Worm (Caenorhabditis elegans): Measurements from ENCODE around the gene T08A9.13.

The T08A9.13 gene

ce11 chrX:7343218-7343617 lies 21.0 kb upstream of the T08A9.13 start:
- TF ChIP-seq pag-3 (tag; optimal IDR thresholded peaks at IDR 0.05; ENCODE audit: borderline replicate concordance, insufficient read depth) (no peak), elt-2 (tag; optimal IDR thresholded peaks at IDR 0.05) (peak; percentile 21), nhr-12 (tag; optimal IDR thresholded peaks at IDR 0.05) (no peak)

ce11 chrX:7340915-7341559 lies 18.8 kb upstream of the T08A9.13 start, which contains the start of gene C07D8.6:
TSS of gene C07D8.6 (plus strand) at chrX:7341509.
- TF ChIP-seq nhr-71 (tag; optimal IDR thresholded peaks at IDR 0.05) (peak; percentile 49), nhr-47 (tag; optimal IDR thresholded peaks at IDR 0.05) (no peak), nhr-237 (tag; optimal IDR thresholded peaks at IDR 0.05) (no peak), swsn-7 (tag; optimal IDR thresholded peaks at IDR 0.05) (no peak), snu-23 (GFP tag; optimal IDR thresholded peaks at IDR 0.05) (peak; percentile 8), mab-9 (GFP tag; IDR thresholded peaks at IDR 0.05) (no peak), nhr-20 (tag; optimal IDR thresholded peaks at IDR 0.05) (peak; percentile 48), blmp-1 (tag; optimal IDR thresholded peaks at IDR 0.05) (peak; percentile 35), C16A3.4 (tag; optimal IDR thresholded peaks at IDR 0.05) (no peak), zip-4 (GFP tag; optimal IDR thresholded peaks at IDR 0.05) (no peak), lin-13 (GFP tag; optimal IDR thresholded peaks at IDR 0.05) (no peak), ceh-88 (GFP tag; IDR thresholded peaks at IDR 0.05) (no peak), snpc-4 (tag; optimal IDR thresholded peaks at IDR 0.05) (no peak), pax-3 (tag; optimal IDR thresholded peaks at IDR 0.05) (no peak), F16B12.6 (tag; optimal IDR thresholded peaks at IDR 0.05) (no peak), hlh-17 (GFP tag; optimal IDR thresholded peaks at IDR 0.05; ENCODE audit: borderline replicate concordance) (no peak), nhr-28 (tag; optimal IDR thresholded peaks at IDR 0.05) (no peak), fkh-8 (tag; optimal IDR thresholded peaks at IDR 0.05) (no peak), ztf-11 (tag; optimal IDR thresholded peaks at IDR 0.05) (no peak), nhr-90 (tag; optimal IDR thresholded peaks at IDR 0.05; ENCODE audit: poor library complexity) (peak; percentile 45), unc-130 (tag; optimal IDR thresholded peaks at IDR 0.05) (no peak), nhr-84 (tag; optimal IDR thresholded peaks at IDR 0.05) (no peak), jun-1 (tag; optimal IDR thresholded peaks at IDR 0.05) (no peak), elt-3 (tag; optimal IDR thresholded peaks at IDR 0.05) (peak in 2 of 6 experiments; percentile 3 to 24), zag-1 (tag; optimal IDR thresholded peaks at IDR 0.05) (no peak), nhr-19 (GFP tag; conservative IDR thresholded peaks at IDR 0.05) (no peak), pqm-1 (tag; optimal IDR thresholded peaks at IDR 0.05) (no peak), lin-14 (GFP tag; optimal IDR thresholded peaks at IDR 0.05) (peak; percentile 56), ceh-8 (GFP tag; optimal IDR thresholded peaks at IDR 0.05) (no peak), sptf-1 (tag; optimal IDR thresholded peaks at IDR 0.05) (no peak), lin-15B (tag; optimal IDR thresholded peaks at IDR 0.05) (no peak), C34B4.2 (tag; optimal IDR thresholded peaks at IDR 0.05) (no peak), elt-2 (tag; optimal IDR thresholded peaks at IDR 0.05) (peak; percentile 91), skn-1 (tag; optimal IDR thresholded peaks at IDR 0.05) (peak; percentile 79), nhr-76 (tag; optimal IDR thresholded peaks at IDR 0.05) (no peak), efl-1 (optimal IDR thresholded peaks at IDR 0.05) (no peak), efl-1 (GFP tag; optimal IDR thresholded peaks at IDR 0.05 in 1 of 2) (peak in 1 of 2 experiments; percentile 45), grh-1 (GFP tag; IDR thresholded peaks at IDR 0.05) (no peak), mep-1 (tag; optimal IDR thresholded peaks at IDR 0.05) (no peak), mdl-1 (tag; optimal IDR thresholded peaks at IDR 0.05) (no peak), sox-4 (tag; optimal IDR thresholded peaks at IDR 0.05) (no peak), nhr-77 (tag; optimal IDR thresholded peaks at IDR 0.05) (peak; percentile 12), nhr-85 (tag) (peak; percentile 65), lin-35 (GFP tag; optimal IDR thresholded peaks at IDR 0.05) (peak in 1 of 2 experiments; percentile 40), fkh-4 (tag; optimal IDR thresholded peaks at IDR 0.05; ENCODE audit: borderline replicate concordance) (no peak), dsc-1 (tag; optimal IDR thresholded peaks at IDR 0.05) (no peak), lir-3 (tag; optimal IDR thresholded peaks at IDR 0.05; ENCODE audit: poor library complexity) (no peak), tlp-1 (tag; optimal IDR thresholded peaks at IDR 0.05) (no peak)
